Fruit fly (Drosophila melanogaster): ENCODE results near the gene CG4860.

The CG4860 gene

DNA sequence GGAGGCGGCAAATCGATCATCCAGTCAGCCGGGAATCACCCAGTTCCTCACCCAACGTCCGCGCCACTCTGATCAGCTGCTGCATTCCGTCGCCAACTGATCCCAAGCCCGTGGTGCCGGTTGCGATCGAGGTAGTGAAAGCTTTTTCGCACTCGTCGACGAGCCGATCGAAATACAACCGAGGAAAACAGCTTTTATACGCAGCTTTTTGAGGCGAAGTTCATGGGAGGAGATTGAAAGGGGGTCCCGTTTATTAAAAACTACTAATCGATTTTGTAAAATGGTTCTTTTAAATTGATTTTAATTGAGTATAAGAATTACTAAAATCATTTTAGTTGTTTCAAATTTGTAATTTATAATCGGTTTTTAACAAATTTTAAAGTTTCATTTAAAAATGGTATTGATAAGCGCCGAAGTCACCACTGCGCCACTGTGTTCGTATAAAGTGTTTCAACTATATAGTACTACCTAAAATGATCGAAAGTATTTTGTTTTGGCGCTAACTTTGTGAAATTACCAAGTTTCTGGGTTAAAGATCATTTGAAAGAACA is at the start of gene CG4860:
Gene CG4860, minus strand, starts transcription at position 99 of the 551 bp plus-strand sequence.
- TF ChIP-seq CG1620 (GFP tag; optimal IDR thresholded peaks at IDR 0.05), result peak; percentile 83
- peak; percentile 94 for TF ChIP-seq CG7101 (tag; optimal IDR thresholded peaks at IDR 0.05)
- TF ChIP-seq CG7045 (GFP tag; optimal IDR thresholded peaks at IDR 0.05), result peak; percentile 86
- peak; percentile 85 for TF ChIP-seq CG5204 (GFP tag; optimal IDR thresholded peaks at IDR 0.05)
- peak; percentile 85 for TF ChIP-seq Hr96 (GFP tag; optimal IDR thresholded peaks at IDR 0.05)
- peak; percentile 87 for TF ChIP-seq CG14711 (tag; optimal IDR thresholded peaks at IDR 0.05)
- peak; percentile 75 for TF ChIP-seq Clk (GFP tag; optimal IDR thresholded peaks at IDR 0.05)
- peak; percentile 93 for TF ChIP-seq toe (GFP tag; optimal IDR thresholded peaks at IDR 0.05)
- peak; percentile 93 for TF ChIP-seq CG33017 (tag; optimal IDR thresholded peaks at IDR 0.05)
- peak; percentile 60 for TF ChIP-seq ovo (GFP tag; optimal IDR thresholded peaks at IDR 0.05)
- peak; percentile 86 for TF ChIP-seq CG12768 (GFP tag; optimal IDR thresholded peaks at IDR 0.05)
- peak; percentile 90 for TF ChIP-seq bab1 (GFP tag; optimal IDR thresholded peaks at IDR 0.05)
- TF ChIP-seq Crg-1 (GFP tag; optimal IDR thresholded peaks at IDR 0.05), result peak; percentile 78
- TF ChIP-seq kay (GFP tag; ENCODE audit: borderline replicate concordance), result peak; percentile 97
- TF ChIP-seq cic (GFP tag; optimal IDR thresholded peaks at IDR 0.05), result peak; percentile 34
- peak; percentile 86 for TF ChIP-seq CG11617 (GFP tag; optimal IDR thresholded peaks at IDR 0.05)
- no peak for TF ChIP-seq cnc (optimal IDR thresholded peaks at IDR 0.05)
- peak; percentile 75 for TF ChIP-seq pad (GFP tag; optimal IDR thresholded peaks at IDR 0.05)
- TF ChIP-seq tj (GFP tag; optimal IDR thresholded peaks at IDR 0.05), result peak; percentile 54
- peak; percentile 83 for TF ChIP-seq Mnt (GFP tag; optimal IDR thresholded peaks at IDR 0.05)

DNA sequence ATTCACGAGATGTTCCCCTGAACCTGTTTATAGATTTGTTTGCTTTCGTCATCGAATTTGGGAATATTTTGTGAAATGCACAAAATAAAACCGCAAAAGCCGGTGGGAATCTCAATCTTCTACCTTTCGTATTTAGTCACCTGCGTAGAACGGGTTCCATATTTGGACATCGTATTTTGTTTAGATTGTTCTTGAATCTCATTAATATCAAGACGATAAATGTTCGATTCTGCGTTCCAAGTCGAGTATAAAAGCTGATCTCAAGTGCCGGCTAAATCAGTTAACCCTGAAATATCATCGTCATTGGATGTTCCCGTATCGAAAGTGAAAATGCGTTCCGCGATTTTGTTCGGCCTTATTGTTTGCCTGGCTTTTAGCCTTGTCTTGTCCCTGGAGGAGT is 49.3 kb upstream of the CG4860 start, which contains the start of gene CG17738:
Gene CG17738, plus strand, starts transcription at position 301 of the 400 bp plus-strand sequence.
- TF ChIP-seq pad (GFP tag; optimal IDR thresholded peaks at IDR 0.05) (no peak), Crg-1 (GFP tag; optimal IDR thresholded peaks at IDR 0.05) (no peak), Mnt (GFP tag; optimal IDR thresholded peaks at IDR 0.05) (no peak), tj (GFP tag; optimal IDR thresholded peaks at IDR 0.05) (no peak), CG14711 (tag; optimal IDR thresholded peaks at IDR 0.05) (no peak), CG11617 (GFP tag; optimal IDR thresholded peaks at IDR 0.05) (no peak), CG7101 (tag; optimal IDR thresholded peaks at IDR 0.05) (no peak), Hr96 (GFP tag; optimal IDR thresholded peaks at IDR 0.05) (no peak), cic (GFP tag; optimal IDR thresholded peaks at IDR 0.05) (no peak), CG5204 (GFP tag; optimal IDR thresholded peaks at IDR 0.05) (no peak)

DNA sequence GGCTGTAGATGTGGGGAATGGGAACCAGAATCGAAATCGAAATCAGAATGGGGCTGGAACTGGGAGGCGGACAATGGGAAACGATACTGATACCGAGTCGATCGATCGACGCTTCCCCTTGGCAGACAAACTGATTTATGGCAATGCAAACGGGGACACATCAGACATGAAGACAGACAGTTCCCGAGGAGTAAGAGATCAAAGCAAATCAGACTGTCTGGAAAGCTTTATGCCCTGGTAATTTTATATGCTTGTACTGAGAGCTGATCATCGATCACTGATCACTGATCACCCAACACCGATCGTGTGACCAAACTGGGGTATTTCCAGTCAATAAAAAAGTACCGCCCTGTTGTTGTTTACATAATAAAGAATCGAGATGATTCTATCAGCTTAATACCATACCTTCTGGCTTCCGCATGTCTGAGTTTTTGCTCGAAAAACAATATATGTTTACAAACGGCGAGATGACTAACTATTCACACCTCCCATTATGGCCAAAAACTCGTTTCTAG is 48.7 kb upstream of the CG4860 start:
- no peak for TF ChIP-seq CG1620 (GFP tag; optimal IDR thresholded peaks at IDR 0.05)
- TF ChIP-seq cnc (optimal IDR thresholded peaks at IDR 0.05), result no peak
- no peak for TF ChIP-seq Mnt (GFP tag; optimal IDR thresholded peaks at IDR 0.05)
- TF ChIP-seq CG7045 (GFP tag; optimal IDR thresholded peaks at IDR 0.05), result no peak
- no peak for TF ChIP-seq Crg-1 (GFP tag; optimal IDR thresholded peaks at IDR 0.05)
- no peak for TF ChIP-seq Clk (GFP tag; optimal IDR thresholded peaks at IDR 0.05)
- TF ChIP-seq Hr96 (GFP tag; optimal IDR thresholded peaks at IDR 0.05), result no peak
- TF ChIP-seq ovo (GFP tag; optimal IDR thresholded peaks at IDR 0.05), result no peak
- no peak for TF ChIP-seq CG33017 (tag; optimal IDR thresholded peaks at IDR 0.05)
- TF ChIP-seq kay (GFP tag; ENCODE audit: borderline replicate concordance), result no peak

DNA sequence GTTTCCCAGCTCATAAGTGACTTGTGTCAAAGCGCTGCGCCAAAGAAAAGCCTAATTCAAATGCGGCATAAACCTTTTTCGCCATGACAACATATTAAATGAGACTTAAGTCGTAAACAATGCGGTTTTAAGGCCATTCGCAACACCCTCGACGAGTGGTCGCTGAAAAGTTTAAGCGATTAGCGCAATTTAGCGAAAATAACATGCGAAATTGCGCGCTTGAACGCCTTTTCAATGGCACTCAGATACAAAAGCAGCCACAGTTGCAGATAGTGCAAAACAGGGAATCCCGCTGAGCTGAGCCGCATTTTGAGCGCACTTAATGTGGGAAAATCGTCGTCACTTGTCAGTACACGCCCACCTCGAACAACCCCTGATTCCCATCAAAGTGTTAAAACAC is 39.4 kb upstream of the CG4860 start, which contains the start of gene CG44038:
Gene CG44038, plus strand, starts transcription at position 301 of the 400 bp plus-strand sequence.
- TF ChIP-seq CG12768 (GFP tag; optimal IDR thresholded peaks at IDR 0.05), result no peak
- TF ChIP-seq bab1 (GFP tag; optimal IDR thresholded peaks at IDR 0.05), result no peak
- no peak for TF ChIP-seq tj (GFP tag; optimal IDR thresholded peaks at IDR 0.05)
- TF ChIP-seq Crg-1 (GFP tag; optimal IDR thresholded peaks at IDR 0.05), result no peak
- no peak for TF ChIP-seq kay (GFP tag; ENCODE audit: borderline replicate concordance)
- TF ChIP-seq CG33017 (tag; optimal IDR thresholded peaks at IDR 0.05), result no peak
- TF ChIP-seq cnc (optimal IDR thresholded peaks at IDR 0.05), result no peak
- no peak for TF ChIP-seq Hr96 (GFP tag; optimal IDR thresholded peaks at IDR 0.05)
- no peak for TF ChIP-seq Clk (GFP tag; optimal IDR thresholded peaks at IDR 0.05)
- TF ChIP-seq toe (GFP tag; optimal IDR thresholded peaks at IDR 0.05), result no peak
- no peak for TF ChIP-seq pad (GFP tag; optimal IDR thresholded peaks at IDR 0.05)
- TF ChIP-seq CG7045 (GFP tag; optimal IDR thresholded peaks at IDR 0.05), result no peak
- no peak for TF ChIP-seq CG11617 (GFP tag; optimal IDR thresholded peaks at IDR 0.05)
- TF ChIP-seq CG1620 (GFP tag; optimal IDR thresholded peaks at IDR 0.05), result no peak
- no peak for TF ChIP-seq cic (GFP tag; optimal IDR thresholded peaks at IDR 0.05)
- TF ChIP-seq ovo (GFP tag; optimal IDR thresholded peaks at IDR 0.05), result no peak
- no peak for TF ChIP-seq CG7101 (tag; optimal IDR thresholded peaks at IDR 0.05)
- TF ChIP-seq Mnt (GFP tag; optimal IDR thresholded peaks at IDR 0.05), result no peak
- TF ChIP-seq CG5204 (GFP tag; optimal IDR thresholded peaks at IDR 0.05), result no peak
- TF ChIP-seq CG14711 (tag; optimal IDR thresholded peaks at IDR 0.05), result no peak

DNA sequence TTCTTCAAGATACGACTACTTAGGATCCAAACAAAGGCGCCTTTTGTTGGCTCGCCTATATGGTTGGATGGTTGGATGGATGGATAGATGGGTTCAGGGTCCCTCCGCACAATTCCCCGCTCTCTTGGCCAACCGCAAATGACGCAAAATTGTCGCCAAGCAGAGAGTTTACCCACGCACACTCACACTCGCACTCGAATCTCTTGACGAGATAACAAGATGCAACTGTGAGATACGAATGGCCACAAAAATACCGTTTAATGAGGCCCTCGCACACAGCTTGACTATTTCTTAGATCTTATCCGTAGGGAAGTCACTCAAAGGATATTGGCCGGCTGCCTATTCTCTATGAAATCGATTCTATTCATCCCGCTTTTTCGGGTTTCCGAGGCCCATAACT is 38.6 kb upstream of the CG4860 start:
- TF ChIP-seq tj (GFP tag; optimal IDR thresholded peaks at IDR 0.05), result no peak
- TF ChIP-seq kay (GFP tag; ENCODE audit: borderline replicate concordance), result no peak

DNA sequence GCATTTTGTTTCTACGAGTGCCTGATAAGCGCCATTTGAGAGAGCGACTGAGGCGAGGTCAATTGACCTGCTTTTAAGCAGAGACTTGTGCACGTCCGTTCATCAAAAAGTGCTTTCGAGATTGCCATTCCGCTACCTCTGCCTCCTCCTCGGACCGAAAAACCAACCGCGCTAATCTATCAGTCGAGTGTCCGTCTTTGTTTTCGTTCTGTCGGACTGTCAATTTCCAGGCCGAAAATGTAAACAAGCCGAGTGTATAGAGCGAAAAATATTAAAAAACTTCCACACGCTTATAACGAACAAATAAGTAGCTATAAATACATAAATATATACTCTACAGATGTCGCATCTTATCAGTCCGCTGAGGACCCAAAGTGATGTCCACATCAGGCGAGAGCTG is 37.7 kb upstream of the CG4860 start:
- no peak for TF ChIP-seq CG33017 (tag; optimal IDR thresholded peaks at IDR 0.05)
- no peak for TF ChIP-seq kay (GFP tag; ENCODE audit: borderline replicate concordance)
- TF ChIP-seq cnc (optimal IDR thresholded peaks at IDR 0.05), result no peak
- TF ChIP-seq CG7101 (tag; optimal IDR thresholded peaks at IDR 0.05), result no peak
- no peak for TF ChIP-seq Mnt (GFP tag; optimal IDR thresholded peaks at IDR 0.05)
- no peak for TF ChIP-seq pad (GFP tag; optimal IDR thresholded peaks at IDR 0.05)
- no peak for TF ChIP-seq CG7045 (GFP tag; optimal IDR thresholded peaks at IDR 0.05)
- TF ChIP-seq toe (GFP tag; optimal IDR thresholded peaks at IDR 0.05), result no peak
- no peak for TF ChIP-seq CG1620 (GFP tag; optimal IDR thresholded peaks at IDR 0.05)
- no peak for TF ChIP-seq CG14711 (tag; optimal IDR thresholded peaks at IDR 0.05)
- TF ChIP-seq Clk (GFP tag; optimal IDR thresholded peaks at IDR 0.05), result no peak
- TF ChIP-seq CG12768 (GFP tag; optimal IDR thresholded peaks at IDR 0.05), result no peak
- TF ChIP-seq Crg-1 (GFP tag; optimal IDR thresholded peaks at IDR 0.05), result no peak
- TF ChIP-seq CG11617 (GFP tag; optimal IDR thresholded peaks at IDR 0.05), result no peak
- no peak for TF ChIP-seq Hr96 (GFP tag; optimal IDR thresholded peaks at IDR 0.05)
- no peak for TF ChIP-seq tj (GFP tag; optimal IDR thresholded peaks at IDR 0.05)
- TF ChIP-seq CG5204 (GFP tag; optimal IDR thresholded peaks at IDR 0.05), result no peak
- no peak for TF ChIP-seq cic (GFP tag; optimal IDR thresholded peaks at IDR 0.05)

Data from whole organism, adult.